Worm (Caenorhabditis elegans) whole organism, L4 larva: ENCODE measurements around the gene nhr-60.

Experiments used
- D1046.2 ChIP-seq: fragments of 200-800 bp; sonication (Bioruptor generic); IDR thresholded peaks from 2 replicates; pipeline ENCODE4 v1.3.6; 2022; ENCODE audit warnings: missing genetic modification characterization, missing compliant biosample characterization
- F44E2.7 ChIP-seq: fragments of 200-800 bp; sonication (Bioruptor generic); IDR thresholded peaks from 2 replicates; pipeline ENCODE4 v2.1.2; 2022; ENCODE audit warnings: missing genetic modification characterization, missing compliant biosample characterization
- F49E8.2 ChIP-seq: sonication (generic microtip); optimal IDR thresholded peaks from 2 replicates; lab custom pipeline; 2016; ENCODE audit warnings: missing compliant biosample characterization, mild to moderate bottlenecking, missing genetic modification characterization, borderline replicate concordance
- T20F7.1 ChIP-seq: fragments of 200-800 bp; sonication (Bioruptor generic); optimal IDR thresholded peaks from 2 replicates; lab custom pipeline; 2018; ENCODE audit warnings: mild to moderate bottlenecking, missing genetic modification characterization, missing compliant biosample characterization
- T26A8.4 ChIP-seq: fragments of 200-800 bp; sonication (Bioruptor generic); IDR thresholded peaks from 2 replicates; pipeline ENCODE4 v1.3.6; 2022; ENCODE audit warnings: missing genetic modification characterization, missing compliant biosample characterization
- Y105C5A.15 ChIP-seq: fragments of 200-800 bp; sonication (Bioruptor generic); IDR thresholded peaks from 2 replicates; pipeline ENCODE4 v1.3.6; 2022; ENCODE audit warnings: missing genetic modification characterization, missing compliant biosample characterization
- Y48G9A.11 ChIP-seq: fragments of 200-800 bp; sonication (Bioruptor generic); IDR thresholded peaks from 2 replicates; pipeline ENCODE4 v1.3.6; 2022; ENCODE audit warnings: missing genetic modification reagents, missing genetic modification characterization, missing compliant biosample characterization
- Y75B8A.6 ChIP-seq: fragments of 200-800 bp; sonication (Bioruptor generic); IDR thresholded peaks from 2 replicates; pipeline ENCODE4 v1.3.6; 2022; ENCODE audit warnings: missing genetic modification reagents, missing genetic modification characterization, missing compliant biosample characterization
- ZK546.5 ChIP-seq, 2 experiments: sonication (generic microtip); optimal IDR thresholded peaks; 2 replicates each; lab custom pipeline; 2017; ENCODE audit warnings: missing biosample characterization in 2 of 2, missing genetic modification characterization in 2 of 2
- aly-2 ChIP-seq: sonication (generic microtip); optimal IDR thresholded peaks from 2 replicates; lab custom pipeline; 2018; ENCODE audit warnings: missing biosample characterization, missing genetic modification characterization
- ceh-20 ChIP-seq: fragments of 200-800 bp; sonication (Bioruptor generic); IDR thresholded peaks from 2 replicates; pipeline ENCODE4 v1.3.6; 2022; ENCODE audit warnings: missing genetic modification reagents, missing genetic modification characterization, missing compliant biosample characterization
- ceh-28 ChIP-seq: fragments of 150-350 bp; optimal IDR thresholded peaks from 2 replicates; lab custom pipeline; 2014; ENCODE audit warnings: missing biosample characterization, missing genetic modification reagents, missing genetic modification characterization
- ceh-32 ChIP-seq: sonication (generic microtip); optimal IDR thresholded peaks from 2 replicates; lab custom pipeline; 2016; ENCODE audit warnings: mild to moderate bottlenecking, missing genetic modification characterization, missing compliant biosample characterization; ENCODE audit not compliant: poor library complexity
- ceh-44 ChIP-seq: fragments of 200-800 bp; sonication (Bioruptor generic); IDR thresholded peaks from 2 replicates; pipeline ENCODE4 v1.3.6; 2022; ENCODE audit warnings: missing genetic modification reagents, missing genetic modification characterization, missing compliant biosample characterization
- ceh-82 ChIP-seq: sonication (generic microtip); optimal IDR thresholded peaks from 2 replicates; lab custom pipeline; 2017; ENCODE audit warnings: missing biosample characterization, missing genetic modification characterization
- ces-1 ChIP-seq: fragments of 150-350 bp; sonication (generic microtip); optimal IDR thresholded peaks from 4 replicates; lab custom pipeline; 2014; ENCODE audit warnings: missing biosample characterization, missing genetic modification reagents, missing genetic modification characterization
- ctbp-1 ChIP-seq: fragments of 200-800 bp; sonication (Bioruptor generic); IDR thresholded peaks from 2 replicates; pipeline ENCODE4 v1.3.6; 2022; ENCODE audit warnings: missing genetic modification reagents, missing genetic modification characterization, missing compliant biosample characterization
- daf-12 ChIP-seq: fragments of 150-350 bp; optimal IDR thresholded peaks from 2 replicates; lab custom pipeline; 2014; ENCODE audit warnings: missing biosample characterization, missing genetic modification reagents, missing genetic modification characterization
- daf-19 ChIP-seq: fragments of 200-800 bp; sonication (Bioruptor generic); conservative IDR thresholded peaks from 2 replicates; pipeline ENCODE4 v1.3.6; 2022; ENCODE audit warnings: missing genetic modification characterization, missing compliant biosample characterization
- dmd-6 ChIP-seq: fragments of 200-800 bp; sonication (Bioruptor generic); IDR thresholded peaks from 2 replicates; pipeline ENCODE4 v1.3.6; 2022; ENCODE audit warnings: missing genetic modification reagents, missing genetic modification characterization, missing compliant biosample characterization
- dmd-8 ChIP-seq: fragments of 200-800 bp; sonication (Bioruptor generic); IDR thresholded peaks from 2 replicates; pipeline ENCODE4 v1.3.6; 2022; ENCODE audit warnings: missing genetic modification characterization, missing compliant biosample characterization
- dmd-9 ChIP-seq: fragments of 200-800 bp; sonication (Bioruptor generic); IDR thresholded peaks from 2 replicates; pipeline ENCODE4 v1.3.6; 2022; ENCODE audit warnings: missing genetic modification reagents, missing genetic modification characterization, missing compliant biosample characterization
- egl-27 ChIP-seq: sonication (generic microtip); optimal IDR thresholded peaks from 3 replicates; lab custom pipeline; 2017; ENCODE audit warnings: missing biosample characterization, missing genetic modification reagents, missing genetic modification characterization
- gei-8 ChIP-seq: fragments of 200-800 bp; sonication (Bioruptor generic); optimal IDR thresholded peaks from 2 replicates; lab custom pipeline; 2018; ENCODE audit warnings: mild to moderate bottlenecking, missing genetic modification characterization, missing compliant biosample characterization
- hmg-1.1 ChIP-seq: fragments of 200-800 bp; sonication (Bioruptor generic); IDR thresholded peaks from 2 replicates; pipeline ENCODE4 v1.3.6; 2022; ENCODE audit warnings: missing genetic modification reagents, missing genetic modification characterization, missing compliant biosample characterization
- jun-1 ChIP-seq: fragments of 150-350 bp; optimal IDR thresholded peaks from 2 replicates; lab custom pipeline; 2014; ENCODE audit warnings: missing biosample characterization, missing genetic modification reagents, missing genetic modification characterization
- lin-15B ChIP-seq: fragments of 150-350 bp; sonication (generic microtip); optimal IDR thresholded peaks from 3 replicates; lab custom pipeline; 2014; ENCODE audit warnings: missing biosample characterization, missing genetic modification characterization
- lin-39 ChIP-seq: fragments of 150-350 bp; optimal IDR thresholded peaks from 2 replicates; lab custom pipeline; 2014; ENCODE audit warnings: missing biosample characterization, missing genetic modification reagents, missing genetic modification characterization
- mdt-29 ChIP-seq: fragments of 200-800 bp; sonication (Bioruptor generic); IDR thresholded peaks from 2 replicates; pipeline ENCODE4 v1.3.6; 2022; ENCODE audit warnings: missing genetic modification reagents, missing genetic modification characterization, missing compliant biosample characterization
- mxl-2 ChIP-seq: fragments of 200-800 bp; sonication (Bioruptor generic); conservative IDR thresholded peaks from 2 replicates; pipeline ENCODE4 v1.3.6; 2022; ENCODE audit warnings: missing genetic modification reagents, missing genetic modification characterization, missing compliant biosample characterization
- nhr-10 ChIP-seq: fragments of 150-350 bp; optimal IDR thresholded peaks from 2 replicates; lab custom pipeline; 2014; ENCODE audit warnings: missing biosample characterization, missing genetic modification characterization
- nhr-102 ChIP-seq: sonication (generic microtip); optimal IDR thresholded peaks from 2 replicates; lab custom pipeline; 2016; ENCODE audit warnings: mild to moderate bottlenecking, missing genetic modification characterization, moderate library complexity, missing compliant biosample characterization
- nhr-237 ChIP-seq: sonication (generic microtip); optimal IDR thresholded peaks from 2 replicates; lab custom pipeline; 2017; ENCODE audit warnings: missing biosample characterization, missing genetic modification characterization
- nhr-28 ChIP-seq: fragments of 150-350 bp; optimal IDR thresholded peaks from 2 replicates; lab custom pipeline; 2014; ENCODE audit warnings: missing biosample characterization, missing genetic modification characterization
- nhr-42 ChIP-seq: fragments of 200-800 bp; sonication (Bioruptor generic); IDR thresholded peaks from 2 replicates; pipeline ENCODE4 v1.3.6; 2022; ENCODE audit warnings: missing genetic modification characterization, missing compliant biosample characterization
- nhr-76 ChIP-seq: fragments of 150-350 bp; optimal IDR thresholded peaks from 2 replicates; lab custom pipeline; 2014; ENCODE audit warnings: missing biosample characterization, missing genetic modification characterization
- saeg-2 ChIP-seq: fragments of 200-800 bp; sonication (Bioruptor generic); IDR thresholded peaks from 2 replicates; pipeline ENCODE4 v1.3.6; 2022; ENCODE audit warnings: missing genetic modification reagents, missing genetic modification characterization, missing compliant biosample characterization
- sdz-12 ChIP-seq: fragments of 200-800 bp; sonication (Bioruptor generic); optimal IDR thresholded peaks from 2 replicates; lab custom pipeline; 2018; ENCODE audit warnings: mild to moderate bottlenecking, missing genetic modification characterization, missing compliant biosample characterization
- set-16 ChIP-seq: fragments of 200-800 bp; sonication (Bioruptor generic); IDR thresholded peaks from 2 replicates; pipeline ENCODE4 v1.3.6; 2022; ENCODE audit warnings: missing genetic modification reagents, missing genetic modification characterization, missing compliant biosample characterization
- skn-1 ChIP-seq: fragments of 150-350 bp; optimal IDR thresholded peaks from 2 replicates; lab custom pipeline; 2014; ENCODE audit warnings: missing biosample characterization, missing genetic modification characterization
- snpc-1.2 ChIP-seq: fragments of 200-800 bp; sonication (Bioruptor generic); IDR thresholded peaks from 2 replicates; pipeline ENCODE4 v1.3.6; 2022; ENCODE audit warnings: missing genetic modification reagents, missing genetic modification characterization, missing compliant biosample characterization
- spr-3 ChIP-seq: fragments of 200-800 bp; sonication (Bioruptor generic); optimal IDR thresholded peaks from 2 replicates; lab custom pipeline; 2018; ENCODE audit warnings: mild to moderate bottlenecking, missing genetic modification characterization, missing compliant biosample characterization
- tag-97 ChIP-seq: fragments of 200-800 bp; sonication (Bioruptor generic); IDR thresholded peaks from 2 replicates; pipeline ENCODE4 v1.3.6; 2022; ENCODE audit warnings: missing genetic modification characterization, missing compliant biosample characterization
- unc-39 ChIP-seq: sonication (generic microtip); optimal IDR thresholded peaks from 2 replicates; lab custom pipeline; 2017; ENCODE audit warnings: missing biosample characterization, missing genetic modification characterization
- unc-62 ChIP-seq, 3 experiments: fragments of 150-350 bp in 1 of 3; sonication (generic microtip); optimal IDR thresholded peaks in 2 of 3; peaks in 1 of 3; 1 replicate in 1 of 3; 2 replicates in 2 of 3; lab custom pipeline; 2014 to 2017; ENCODE audit warnings: missing biosample characterization in 3 of 3, missing genetic modification characterization in 3 of 3, missing genetic modification reagents in 3 of 3, missing genotype in 1 of 3
- vab-7 ChIP-seq: fragments of 200-800 bp; sonication (Bioruptor generic); IDR thresholded peaks from 2 replicates; pipeline ENCODE4 v1.3.6; 2022; ENCODE audit warnings: missing genetic modification reagents, missing genetic modification characterization, missing compliant biosample characterization
- zip-11 ChIP-seq: fragments of 200-800 bp; sonication (Bioruptor generic); IDR thresholded peaks from 2 replicates; pipeline ENCODE4 v1.3.6; 2022; ENCODE audit warnings: missing genetic modification characterization, missing compliant biosample characterization
- zip-2 ChIP-seq: fragments of 150-350 bp; optimal IDR thresholded peaks from 2 replicates; lab custom pipeline; 2014; ENCODE audit warnings: missing biosample characterization, missing genetic modification characterization
- ztf-11 ChIP-seq: fragments of 150-350 bp; optimal IDR thresholded peaks from 2 replicates; lab custom pipeline; 2014; ENCODE audit warnings: missing biosample characterization, missing genetic modification characterization

The nhr-60 gene

ce11 chrV:15767385-15767784 is 5.7 kb downstream of the nhr-60 start (continued):
- TF ChIP-seq F49E8.2 (tag; lab: Kevin White, UChicago) (peak; percentile 12), saeg-2 (GFP tag; lab: Robert Waterston, UW) (peak; percentile 68; the same call in 1 of the 2 replicates), F44E2.7 (GFP tag; lab: Robert Waterston, UW) (peak; percentile 71; the same call in 1 of the 2 replicates), Y75B8A.6 (GFP tag; lab: Robert Waterston, UW) (peak; percentile 78; the same call in 1 of the 2 replicates), T26A8.4 (GFP tag; lab: Robert Waterston, UW) (peak; percentile 64; the same call in 1 of the 2 replicates)
- TF ChIP-seq, all 104 proteins: peak for 34; not testable (repeated sequence) for 70

- TF ChIP-seq ceh-44: no peak
- no peak for TF ChIP-seq ZK546.5 (tag; optimal IDR thresholded peaks at IDR 0.05; lab: Kevin White, UChicago)
- TF ChIP-seq hmg-1.1 (GFP tag; lab: Robert Waterston, UW): peak; percentile 79
- TF ChIP-seq zip-11: no peak
- no peak for TF ChIP-seq ceh-28 (tag; lab: Kevin White, UChicago)
- no peak for TF ChIP-seq Y105C5A.15 (GFP tag; lab: Robert Waterston, UW)
- peak; percentile 73 for TF ChIP-seq nhr-28 (tag; lab: Kevin White, UChicago)
- no peak for TF ChIP-seq nhr-237
- peak; percentile 68 for TF ChIP-seq lin-15B (tag; lab: Kevin White, UChicago)
- TF ChIP-seq Y48G9A.11 (GFP tag; lab: Robert Waterston, UW): peak; percentile 75
- TF ChIP-seq tag-97 (GFP tag; lab: Robert Waterston, UW): no peak
- TF ChIP-seq ceh-32: peak; percentile 38
- no peak for TF ChIP-seq ceh-82
- no peak for TF ChIP-seq dmd-9 (GFP tag; lab: Robert Waterston, UW)
- no peak for TF ChIP-seq mxl-2 (GFP tag; lab: Robert Waterston, UW)
- no peak for TF ChIP-seq unc-62 (GFP tag; optimal IDR thresholded peaks at IDR 0.05 in 1 of 2; lab: Kevin White, UChicago)
- no peak for TF ChIP-seq unc-62 (tag; optimal IDR thresholded peaks at IDR 0.05; lab: Kevin White, UChicago)
- peak; percentile 80; the same call in 1 of the 2 replicates for TF ChIP-seq ctbp-1 (GFP tag; lab: Robert Waterston, UW)
- no peak for TF ChIP-seq aly-2
- 0 out of 2 replicates have a peak, but pooled peaks have one; percentile 36 for TF ChIP-seq D1046.2
- no peak for TF ChIP-seq daf-19 (GFP tag; lab: Robert Waterston, UW)
- TF ChIP-seq spr-3 (GFP tag; lab: Kevin White, UChicago): peak; percentile 73
- TF ChIP-seq T20F7.1 (GFP tag; lab: Kevin White, UChicago): no peak
- TF ChIP-seq dmd-8 (GFP tag; lab: Robert Waterston, UW): no peak
- no peak for TF ChIP-seq set-16 (GFP tag; lab: Robert Waterston, UW)
- no peak for TF ChIP-seq ztf-11 (tag; lab: Kevin White, UChicago)
- peak; percentile 70 for TF ChIP-seq snpc-1.2
- TF ChIP-seq egl-27 (tag; lab: Kevin White, UChicago): no peak
- TF ChIP-seq gei-8: no peak
- TF ChIP-seq nhr-42 (GFP tag; lab: Robert Waterston, UW): no peak
- TF ChIP-seq lin-39: no peak
- peak; percentile 92 for TF ChIP-seq nhr-102 (tag; lab: Kevin White, UChicago)
- no peak for TF ChIP-seq saeg-2 (GFP tag; lab: Robert Waterston, UW)
- TF ChIP-seq nhr-10: no peak
- peak; percentile 89 for TF ChIP-seq dmd-6 (GFP tag; lab: Robert Waterston, UW)
- TF ChIP-seq ces-1 (GFP tag; lab: Kevin White, UChicago): peak; percentile 6
- peak; percentile 62 for TF ChIP-seq jun-1 (tag; lab: Kevin White, UChicago)
- no peak for TF ChIP-seq unc-39 (tag; lab: Kevin White, UChicago)
- TF ChIP-seq nhr-76 (tag; lab: Kevin White, UChicago): no peak
- TF ChIP-seq sdz-12: no peak
- no peak for TF ChIP-seq daf-12 (tag; lab: Kevin White, UChicago)
- TF ChIP-seq skn-1: no peak
- TF ChIP-seq vab-7 (GFP tag; lab: Robert Waterston, UW): peak; percentile 43; the same call in 1 of the 2 replicates
- TF ChIP-seq mdt-29 (GFP tag; lab: Robert Waterston, UW): no peak
- TF ChIP-seq zip-2: peak; percentile 76
- no peak for TF ChIP-seq ceh-20
Observed at ce11 chrV:15766122-15766594, 6.9 kb downstream of the nhr-60 start, which contains the start of the genes haf-3 and F57A10.2. TSS of gene haf-3 (minus strand) at chrV:15766172. TSS of gene F57A10.2 (plus strand) at chrV:15766575.
